Worm (Caenorhabditis elegans) whole organism, L4/young adult: ENCODE measurements around the gene F55G11.10.

ENCODE experiments used
- W03F9.2 ChIP-seq: fragments of 150-350 bp; optimal IDR thresholded peaks from 2 replicates; lab custom pipeline; 2014; ENCODE audit warnings: missing biosample characterization, missing genetic modification characterization
- dao-5 ChIP-seq: sonication (generic microtip); optimal IDR thresholded peaks from 2 replicates; lab custom pipeline; 2016; ENCODE audit warnings: missing genotype, missing genetic modification characterization, moderate library complexity, missing compliant biosample characterization
- him-1 ChIP-seq: sonication (generic microtip); optimal IDR thresholded peaks from 2 replicates; lab custom pipeline; 2016; ENCODE audit warnings: missing genotype, missing genetic modification reagents, missing genetic modification characterization, missing compliant biosample characterization

DNA sequence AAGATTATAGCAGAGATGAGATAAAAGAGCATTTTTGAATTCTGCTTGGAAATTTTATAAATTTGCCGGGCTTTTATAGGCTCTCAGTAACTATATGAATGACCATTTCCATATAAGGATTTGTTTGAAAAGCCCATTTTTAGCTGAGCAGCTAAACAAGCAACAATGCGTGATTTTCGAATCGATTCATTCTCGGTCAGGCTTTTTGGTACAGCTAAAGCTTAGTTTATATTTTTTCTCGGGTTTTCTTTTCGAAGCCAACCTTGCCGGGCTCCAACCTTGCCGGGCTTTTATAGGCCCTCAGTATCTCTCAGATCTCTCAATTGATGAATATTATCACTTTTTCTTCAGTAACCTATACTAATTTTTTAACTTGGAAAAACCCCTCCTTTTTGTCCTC, 24.2 kb upstream of the F55G11.10 start, which contains the start of gene srlf-4:
- TF ChIP-seq him-1 (tag; lab: Kevin White, UChicago) (no peak), W03F9.2 (tag; lab: Kevin White, UChicago) (no peak), dao-5 (tag; lab: Kevin White, UChicago) (no peak)
